Worm (Caenorhabditis elegans) whole organism, L1 larva: ENCODE results near the gene acp-5.

Experiments used
- ama-1 ChIP-seq: fragments of 150-350 bp; optimal IDR thresholded peaks from 2 replicates; lab custom pipeline; 2014
- blmp-1 ChIP-seq: fragments of 150-350 bp; optimal IDR thresholded peaks from 2 replicates; lab custom pipeline; 2014; ENCODE audit warnings: missing biosample characterization, missing genetic modification characterization
- dsc-1 ChIP-seq: sonication (generic microtip); optimal IDR thresholded peaks from 2 replicates; lab custom pipeline; 2016; ENCODE audit warnings: mild to moderate bottlenecking, missing genetic modification characterization, missing compliant biosample characterization
- lin-35 ChIP-seq, 2 experiments: fragments of 150-350 bp; optimal IDR thresholded peaks; 2 replicates each; lab custom pipeline; 2014; ENCODE audit warnings: missing biosample characterization in 2 of 2, missing genetic modification characterization in 2 of 2, missing genetic modification reagents in 2 of 2
- lin-39 ChIP-seq: fragments of 150-350 bp; optimal IDR thresholded peaks from 2 replicates; lab custom pipeline; 2014; ENCODE audit warnings: missing biosample characterization, missing genetic modification reagents, missing genetic modification characterization
- lsy-2 ChIP-seq, 2 experiments: fragments of 150-350 bp; optimal IDR thresholded peaks; 2 replicates each; lab custom pipeline; 2014; ENCODE audit warnings: missing biosample characterization in 2 of 2, missing genetic modification characterization in 2 of 2
- nhr-11 ChIP-seq: fragments of 150-350 bp; optimal IDR thresholded peaks from 2 replicates; lab custom pipeline; 2014; ENCODE audit warnings: missing biosample characterization, missing genetic modification characterization
- nhr-237 ChIP-seq: fragments of 150-350 bp; optimal IDR thresholded peaks from 2 replicates; lab custom pipeline; 2014; ENCODE audit warnings: missing biosample characterization, missing genetic modification characterization
- nhr-90 ChIP-seq: sonication (generic microtip); optimal IDR thresholded peaks from 2 replicates; lab custom pipeline; 2016; ENCODE audit warnings: mild to moderate bottlenecking, missing genetic modification characterization, missing compliant biosample characterization; ENCODE audit not compliant: poor library complexity
- unc-62 ChIP-seq: fragments of 150-350 bp; optimal IDR thresholded peaks from 2 replicates; lab custom pipeline; 2014; ENCODE audit warnings: missing biosample characterization, missing genetic modification reagents, missing genetic modification characterization
- ztf-11 ChIP-seq, 2 experiments: sonication (generic microtip); optimal IDR thresholded peaks; 2 replicates each; lab custom pipeline; 2016 to 2017; ENCODE audit warnings: missing genetic modification characterization in 2 of 2, missing biosample characterization in 1 of 2, missing compliant biosample characterization in 1 of 2

- no peak for TF ChIP-seq unc-62 (GFP tag; lab: Kevin White, UChicago)
- peak in 1 of 2 experiments; percentile 50 for TF ChIP-seq lsy-2 (tag; optimal IDR thresholded peaks at IDR 0.05; lab: Kevin White, UChicago)
- no peak for TF ChIP-seq nhr-237 (tag; lab: Kevin White, UChicago)
- no peak for TF ChIP-seq lin-39 (tag; lab: Kevin White, UChicago)
- no peak for TF ChIP-seq ama-1 (lab: Kevin White, UChicago)
- no peak for TF ChIP-seq nhr-11 (tag; lab: Kevin White, UChicago)
- TF ChIP-seq nhr-90, result no peak
- TF ChIP-seq blmp-1 (tag; lab: Kevin White, UChicago), result peak; percentile 98
- no peak for TF ChIP-seq lin-35 (GFP tag; optimal IDR thresholded peaks at IDR 0.05; lab: Kevin White, UChicago)
- TF ChIP-seq dsc-1 (tag; lab: Kevin White, UChicago), result no peak
- TF ChIP-seq ztf-11 (tag; optimal IDR thresholded peaks at IDR 0.05; lab: Kevin White, UChicago), result no peak
Measured at ce11 chrX:5834581-5835481, 5.6 kb downstream of the acp-5 start, which contains the start of gene F13D11.4.
